Fruit fly (Drosophila melanogaster): ENCODE results near the gene dsh.

DNA sequence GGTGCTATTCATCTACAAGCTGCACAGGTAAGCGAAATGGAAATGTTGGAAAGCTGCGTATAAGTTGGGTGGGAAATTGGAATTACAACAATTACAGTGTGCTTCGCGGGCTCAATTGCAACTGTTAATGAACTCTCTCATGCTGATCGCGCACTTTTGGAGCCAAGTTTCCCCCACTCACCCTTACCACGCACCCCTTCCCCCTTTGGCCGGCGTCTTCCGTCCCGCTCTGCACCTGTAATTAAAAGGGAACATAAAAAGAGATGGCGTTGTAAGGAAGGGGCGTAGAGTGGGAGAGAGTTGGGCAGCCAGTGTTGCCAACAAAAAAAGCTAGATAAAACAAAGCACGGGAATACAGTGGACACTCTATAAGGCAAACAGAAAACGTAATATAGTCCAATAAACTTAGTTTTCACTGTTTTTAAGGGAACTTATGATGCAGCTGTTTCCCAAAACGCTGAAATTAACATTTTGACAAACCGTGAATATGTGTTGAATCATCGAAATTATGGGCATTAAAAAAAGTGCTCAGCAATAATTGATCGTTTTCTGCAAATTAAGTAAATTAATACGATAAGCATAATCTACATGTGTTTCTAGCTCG lies 14.9 kb upstream of the dsh start:
- no peak for TF ChIP-seq CG8478 (optimal IDR thresholded peaks at IDR 0.05)
- no peak for TF ChIP-seq CTCF (optimal IDR thresholded peaks at IDR 0.05)

Data from S2 (cell line).